Worm (Caenorhabditis elegans): ENCODE results near the gene srj-20.

srj-20 gene

ce11 chrV:2614986-2615687 is 42.1 kb upstream of the srj-20 start, which contains the start of gene F53E10.1 (continued):
- TF ChIP-seq aha-1 (tag) (peak; percentile 90), dmd-6 (GFP tag; IDR thresholded peaks at IDR 0.05) (peak; percentile 72), hif-1 (tag; optimal IDR thresholded peaks at IDR 0.05) (peak in 1 of 2 experiments; percentile 8), dmd-9 (GFP tag; IDR thresholded peaks at IDR 0.05) (no peak), mep-1 (tag; optimal IDR thresholded peaks at IDR 0.05) (peak; percentile 71), php-3 (GFP tag; IDR thresholded peaks at IDR 0.05) (no peak), T20F7.1 (GFP tag; optimal IDR thresholded peaks at IDR 0.05) (no peak), lin-39 (tag; optimal IDR thresholded peaks at IDR 0.05) (no peak), ces-1 (GFP tag; optimal IDR thresholded peaks at IDR 0.05) (no peak)

- TF ChIP-seq hlh-11 (tag; optimal IDR thresholded peaks at IDR 0.05) (no peak), hmg-1.1 (GFP tag; IDR thresholded peaks at IDR 0.05) (no peak), Y75B8A.6 (GFP tag; IDR thresholded peaks at IDR 0.05) (no peak), F44E2.7 (GFP tag; IDR thresholded peaks at IDR 0.05) (no peak), daf-12 (tag; optimal IDR thresholded peaks at IDR 0.05) (no peak), unc-62 (GFP tag; optimal IDR thresholded peaks at IDR 0.05 in 1 of 2) (no peak), unc-62 (tag; optimal IDR thresholded peaks at IDR 0.05) (no peak), Y105C5A.15 (GFP tag; IDR thresholded peaks at IDR 0.05) (no peak), lin-38 (GFP tag; IDR thresholded peaks at IDR 0.05) (no peak), nhr-48 (tag; optimal IDR thresholded peaks at IDR 0.05) (no peak), hlh-30 (tag; optimal IDR thresholded peaks at IDR 0.05; ENCODE audit: insufficient read depth) (no peak), R02D3.7 (tag; optimal IDR thresholded peaks at IDR 0.05) (no peak), skn-1 (tag; optimal IDR thresholded peaks at IDR 0.05) (no peak), aha-1 (tag) (no peak), aly-2 (tag; optimal IDR thresholded peaks at IDR 0.05) (no peak), pha-4 (GFP tag; IDR thresholded peaks at IDR 0.05) (no peak), pha-4 (tag; optimal IDR thresholded peaks at IDR 0.05) (no peak), ZK337.2 (GFP tag; IDR thresholded peaks at IDR 0.05) (no peak), ceh-28 (tag; optimal IDR thresholded peaks at IDR 0.05) (no peak), nhr-28 (tag; optimal IDR thresholded peaks at IDR 0.05) (no peak)
These were observed 35.3 kb upstream of the srj-20 start, which contains the start of gene acr-17 for ce11 chrV:2608352-2608751. Gene acr-17, plus strand, starts transcription at chrV:2608652.

- no peak for TF ChIP-seq lin-15B (tag; optimal IDR thresholded peaks at IDR 0.05)
- TF ChIP-seq unc-130 (GFP tag; optimal IDR thresholded peaks at IDR 0.05) = peak; percentile 72
- no peak for TF ChIP-seq saeg-2 (GFP tag; IDR thresholded peaks at IDR 0.05)
- TF ChIP-seq F49E8.2 (tag; optimal IDR thresholded peaks at IDR 0.05; ENCODE audit: borderline replicate concordance) = no peak
- TF ChIP-seq lin-38 (GFP tag; IDR thresholded peaks at IDR 0.05) = peak; percentile 53
- TF ChIP-seq lir-3 (tag; optimal IDR thresholded peaks at IDR 0.05) = no peak
- peak; percentile 96 for TF ChIP-seq mes-2 (tag; optimal IDR thresholded peaks at IDR 0.05; ENCODE audit: poor library complexity, severe bottlenecking)
- TF ChIP-seq skn-1 (tag; optimal IDR thresholded peaks at IDR 0.05) = no peak
- no peak for TF ChIP-seq F10B5.3 (tag; optimal IDR thresholded peaks at IDR 0.05)
- 0 out of 2 replicates have a peak, but pooled peaks have one; percentile 17 for TF ChIP-seq Y48G9A.11 (GFP tag; IDR thresholded peaks at IDR 0.05)
- TF ChIP-seq dpl-1 (GFP tag; optimal IDR thresholded peaks at IDR 0.05) = peak; percentile 84
- TF ChIP-seq nhr-41 (GFP tag; IDR thresholded peaks at IDR 0.05) = no peak
- TF ChIP-seq Y5F2A.4 (GFP tag; optimal IDR thresholded peaks at IDR 0.05) = no peak
- TF ChIP-seq unc-62 (GFP tag; optimal IDR thresholded peaks at IDR 0.05 in 1 of 2) = peak in 1 of 2 experiments; percentile 88
- no peak for TF ChIP-seq unc-62 (tag; optimal IDR thresholded peaks at IDR 0.05)
- no peak for TF ChIP-seq nhr-237 (tag; optimal IDR thresholded peaks at IDR 0.05)
- no peak for TF ChIP-seq mdl-1 (tag; optimal IDR thresholded peaks at IDR 0.05)
- peak in 1 of 2 experiments; percentile 77 for TF ChIP-seq hif-1 (tag; optimal IDR thresholded peaks at IDR 0.05)
- TF ChIP-seq daf-19 (GFP tag; conservative IDR thresholded peaks at IDR 0.05) = no peak
- no peak for TF ChIP-seq zfp-3 (GFP tag; conservative IDR thresholded peaks at IDR 0.05)
These were observed 30.0 kb upstream of the srj-20 start, which contains the start of gene F53E10.6 for ce11 chrV:2603056-2603455. Gene F53E10.6, minus strand, starts transcription at chrV:2603063.
